Worm (Caenorhabditis elegans): ENCODE data around the gene W09H1.1.

- TF ChIP-seq dao-5 (tag; optimal IDR thresholded peaks at IDR 0.05): no peak
- TF ChIP-seq him-1 (tag; optimal IDR thresholded peaks at IDR 0.05): no peak
These were observed 17.3 kb downstream of the W09H1.1 start for ce11 chrII:13164062-13164461.
